Fruit fly (Drosophila melanogaster): ENCODE results near the gene ND-13B.

Gene ND-13B

dm6 chr3L:10656451-10657198 lies 37.3 kb downstream of the ND-13B start (continued):
- peak; percentile 32 to 62 for TF ChIP-seq dpn (GFP tag; optimal IDR thresholded peaks at IDR 0.05)
- TF ChIP-seq CG1792 (GFP tag; optimal IDR thresholded peaks at IDR 0.05), result peak; percentile 70
- TF ChIP-seq odd (GFP tag; optimal IDR thresholded peaks at IDR 0.05), result peak; percentile 70
- no peak for TF ChIP-seq esg (GFP tag; conservative IDR thresholded peaks at IDR 0.05)
- no peak for TF ChIP-seq Dip2 (GFP tag; IDR thresholded peaks at IDR 0.05)
- peak; percentile 37; the same call in 1 of the 3 replicates for TF ChIP-seq B-H1 (GFP tag; IDR thresholded peaks at IDR 0.05)
- TF ChIP-seq GATAe (GFP tag; conservative IDR thresholded peaks at IDR 0.05), result no peak
- peak; percentile 34 for TF ChIP-seq Sry-δ (GFP tag; optimal IDR thresholded peaks at IDR 0.05)
- no peak for TF ChIP-seq Deaf1 (tag; optimal IDR thresholded peaks at IDR 0.05)
- TF ChIP-seq CG12659 (GFP tag; optimal IDR thresholded peaks at IDR 0.05), result peak; percentile 47
- no peak for TF ChIP-seq wdn (GFP tag; IDR thresholded peaks at IDR 0.05)
- TF ChIP-seq bab2 (GFP tag; optimal IDR thresholded peaks at IDR 0.05), result peak; percentile 81
- TF ChIP-seq sna (GFP tag; IDR thresholded peaks at IDR 0.05; ENCODE audit: partially characterized antibody), result no peak
- TF ChIP-seq kay (GFP tag; optimal IDR thresholded peaks at IDR 0.05), result peak; percentile 45
- TF ChIP-seq repo (GFP tag; optimal IDR thresholded peaks at IDR 0.05), result peak; percentile 11
- TF ChIP-seq klu (GFP tag; IDR thresholded peaks at IDR 0.05), result no peak
- peak; percentile 97 for TF ChIP-seq twi (tag; optimal IDR thresholded peaks at IDR 0.05)
- TF ChIP-seq CG7963 (GFP tag; IDR thresholded peaks at IDR 0.05; ENCODE audit: partially characterized antibody), result no peak
- no peak for TF ChIP-seq H15 (GFP tag; IDR thresholded peaks at IDR 0.05)
- no peak for TF ChIP-seq CkIIα-i1 (GFP tag; IDR thresholded peaks at IDR 0.05)
- TF ChIP-seq CG6683 (GFP tag; optimal IDR thresholded peaks at IDR 0.05), result peak; percentile 58
- peak; percentile 48 for TF ChIP-seq crc (GFP tag; optimal IDR thresholded peaks at IDR 0.05)
- peak; percentile 54; the same call in 1 of the 3 replicates for TF ChIP-seq otp (GFP tag; IDR thresholded peaks at IDR 0.05)
- peak; percentile 11 for TF ChIP-seq CG7839 (tag; optimal IDR thresholded peaks at IDR 0.05)
- TF ChIP-seq emc (GFP tag; optimal IDR thresholded peaks at IDR 0.05), result peak; percentile 2
- TF ChIP-seq CG13775 (GFP tag; optimal IDR thresholded peaks at IDR 0.05), result peak; percentile 13
- TF ChIP-seq Hr3 (GFP tag; optimal IDR thresholded peaks at IDR 0.05), result peak; percentile 23
- peak; percentile 60 for TF ChIP-seq CG4424 (GFP tag; optimal IDR thresholded peaks at IDR 0.05)
- TF ChIP-seq Vsx1 (GFP tag; optimal IDR thresholded peaks at IDR 0.05), result peak; percentile 84
- TF ChIP-seq Ptx1 (GFP tag; IDR thresholded peaks at IDR 0.05), result 0 out of 2 replicates have a peak, but pooled peaks have one; percentile 17
- no peak for TF ChIP-seq CG14050 (GFP tag; IDR thresholded peaks at IDR 0.05)
- TF ChIP-seq CG2129 (GFP tag; IDR thresholded peaks at IDR 0.05; ENCODE audit: partially characterized antibody), result no peak
- peak; percentile 11 for TF ChIP-seq Dad (GFP tag; optimal IDR thresholded peaks at IDR 0.05)
- no peak for TF ChIP-seq Trl (optimal IDR thresholded peaks at IDR 0.05)
- TF ChIP-seq Trl (GFP tag; optimal IDR thresholded peaks at IDR 0.05), result peak; percentile 77
- peak; percentile 18 for TF ChIP-seq Bteb2 (GFP tag; optimal IDR thresholded peaks at IDR 0.05)
- no peak for TF ChIP-seq CG9932 (GFP tag; IDR thresholded peaks at IDR 0.05)
- TF ChIP-seq vnd (GFP tag; IDR thresholded peaks at IDR 0.05; ENCODE audit: partially characterized antibody), result no peak
- peak; percentile 65 for TF ChIP-seq CG11504 (tag; optimal IDR thresholded peaks at IDR 0.05)
- TF ChIP-seq CG11695 (GFP tag; IDR thresholded peaks at IDR 0.05), result peak; percentile 15; the same call in 1 of the 3 replicates
- TF ChIP-seq D19B (GFP tag; optimal IDR thresholded peaks at IDR 0.05), result peak; percentile 35
- peak; percentile 70 for TF ChIP-seq CG18619 (GFP tag; optimal IDR thresholded peaks at IDR 0.05)
- no peak for TF ChIP-seq jumu (GFP tag; optimal IDR thresholded peaks at IDR 0.05)
- TF ChIP-seq CG3838 (GFP tag; optimal IDR thresholded peaks at IDR 0.05), result peak; percentile 57
- TF ChIP-seq CG14014 (GFP tag; IDR thresholded peaks at IDR 0.05), result peak; percentile 78; the same call in 1 of the 2 replicates
- TF ChIP-seq slou (GFP tag; optimal IDR thresholded peaks at IDR 0.05), result peak; percentile 26
- TF ChIP-seq CG14710 (tag; optimal IDR thresholded peaks at IDR 0.05), result peak; percentile 41
- TF ChIP-seq Hand (GFP tag; optimal IDR thresholded peaks at IDR 0.05), result no peak
- TF ChIP-seq CG10274 (GFP tag; optimal IDR thresholded peaks at IDR 0.05), result peak; percentile 29
- TF ChIP-seq CG11723 (GFP tag; optimal IDR thresholded peaks at IDR 0.05), result peak; percentile 70
